Worm (Caenorhabditis elegans): ENCODE results near the gene clec-36.

- TF ChIP-seq lin-39 (tag; optimal IDR thresholded peaks at IDR 0.05) (no peak), Y116A8C.19 (tag; optimal IDR thresholded peaks at IDR 0.05; ENCODE audit: borderline replicate concordance) (no peak), ama-1 (optimal IDR thresholded peaks at IDR 0.05) (no peak), snpc-4 (tag; optimal IDR thresholded peaks at IDR 0.05) (no peak), nhr-77 (tag; optimal IDR thresholded peaks at IDR 0.05) (no peak), unc-86 (tag; optimal IDR thresholded peaks at IDR 0.05) (no peak), nhr-12 (tag; optimal IDR thresholded peaks at IDR 0.05) (no peak)
Measured at ce11 chrV:16808168-16808567, 40.2 kb downstream of the clec-36 start.
